Worm (Caenorhabditis elegans) whole organism, mixed stage, embryonic: ENCODE measurements around the gene cpr-9.

Experiments used
- M03D4.4 ChIP-seq: sonication (generic microtip); optimal IDR thresholded peaks from 2 replicates; lab custom pipeline; 2017; ENCODE audit warnings: mild to moderate bottlenecking, missing genetic modification characterization, missing compliant biosample characterization
- bed-3 ChIP-seq: fragments of 200-800 bp; sonication (Bioruptor generic); optimal IDR thresholded peaks from 3 replicates; lab custom pipeline; 2018; ENCODE audit warnings: mild to moderate bottlenecking, missing genetic modification characterization, moderate library complexity, missing compliant biosample characterization
- blmp-1 ChIP-seq: fragments of 150-350 bp; optimal IDR thresholded peaks from 2 replicates; lab custom pipeline; 2014; ENCODE audit warnings: missing biosample characterization, missing genetic modification characterization
- ceh-39 ChIP-seq: fragments of 150-350 bp; optimal IDR thresholded peaks from 2 replicates; lab custom pipeline; 2014; ENCODE audit warnings: missing biosample characterization, missing genetic modification characterization
- ceh-43 ChIP-seq: fragments of 200-800 bp; sonication (Bioruptor generic); optimal IDR thresholded peaks from 2 replicates; lab custom pipeline; 2018; ENCODE audit warnings: mild to moderate bottlenecking, missing genetic modification characterization, moderate library complexity, missing compliant biosample characterization
- ceh-83 ChIP-seq: fragments of 200-800 bp; sonication (Bioruptor generic); optimal IDR thresholded peaks from 2 replicates; lab custom pipeline; 2018; ENCODE audit warnings: mild to moderate bottlenecking, missing genetic modification characterization, missing compliant biosample characterization
- ces-1 ChIP-seq: fragments of 150-350 bp; optimal IDR thresholded peaks from 2 replicates; lab custom pipeline; 2014; ENCODE audit warnings: missing biosample characterization, missing genetic modification reagents, missing genetic modification characterization
- cnd-1 ChIP-seq: fragments of 200-800 bp; sonication (Bioruptor generic); optimal IDR thresholded peaks from 2 replicates; lab custom pipeline; 2018; ENCODE audit warnings: mild to moderate bottlenecking, missing genetic modification characterization, missing compliant biosample characterization
- drap-1 ChIP-seq: fragments of 200-800 bp; sonication (Bioruptor generic); optimal IDR thresholded peaks from 3 replicates; lab custom pipeline; 2018; ENCODE audit warnings: mild to moderate bottlenecking, missing genetic modification characterization, missing compliant biosample characterization
- elt-1 ChIP-seq: sonication (generic microtip); optimal IDR thresholded peaks from 2 replicates; lab custom pipeline; 2017; ENCODE audit warnings: missing genetic modification characterization, mild to moderate bottlenecking, missing compliant biosample characterization, antibody characterized with exemption, moderate library complexity, borderline replicate concordance; ENCODE audit not compliant: insufficient read depth
- elt-3 ChIP-seq: fragments of 150-350 bp; optimal IDR thresholded peaks from 2 replicates; lab custom pipeline; 2014; ENCODE audit warnings: missing biosample characterization, missing genetic modification characterization
- flh-1 ChIP-seq: fragments of 200-800 bp; sonication (Bioruptor generic); optimal IDR thresholded peaks from 2 replicates; lab custom pipeline; 2018; ENCODE audit warnings: mild to moderate bottlenecking, missing genetic modification characterization, moderate library complexity, missing compliant biosample characterization
- ham-2 ChIP-seq: fragments of 200-800 bp; sonication (Bioruptor generic); optimal IDR thresholded peaks from 2 replicates; lab custom pipeline; 2018; ENCODE audit warnings: mild to moderate bottlenecking, missing genetic modification characterization, missing compliant biosample characterization
- hlh-1 ChIP-seq: fragments of 150-350 bp; optimal IDR thresholded peaks from 2 replicates; lab custom pipeline; 2014; ENCODE audit warnings: missing biosample characterization, missing genetic modification reagents, missing genetic modification characterization
- lin-13 ChIP-seq: fragments of 150-350 bp; optimal IDR thresholded peaks from 2 replicates; lab custom pipeline; 2014; ENCODE audit warnings: missing biosample characterization, missing genetic modification characterization
- lin-32 ChIP-seq: fragments of 200-800 bp; sonication (Bioruptor generic); optimal IDR thresholded peaks from 2 replicates; lab custom pipeline; 2018; ENCODE audit warnings: mild to moderate bottlenecking, missing genetic modification characterization, missing compliant biosample characterization
- lsy-2 ChIP-seq: fragments of 150-350 bp; optimal IDR thresholded peaks from 2 replicates; lab custom pipeline; 2014; ENCODE audit warnings: missing biosample characterization, missing genetic modification characterization
- mab-5 ChIP-seq: fragments of 150-350 bp; optimal IDR thresholded peaks from 2 replicates; lab custom pipeline; 2014; ENCODE audit warnings: missing biosample characterization, missing genetic modification characterization
- mep-1 ChIP-seq: fragments of 150-350 bp; optimal IDR thresholded peaks from 2 replicates; lab custom pipeline; 2017; ENCODE audit warnings: missing biosample characterization, missing genetic modification reagents, missing genetic modification characterization, inconsistent platforms
- mls-2 ChIP-seq: sonication (generic microtip); optimal IDR thresholded peaks from 2 replicates; lab custom pipeline; 2016; ENCODE audit warnings: mild to moderate bottlenecking, missing genetic modification characterization, moderate library complexity, missing compliant biosample characterization
- nhr-12 ChIP-seq: fragments of 150-350 bp; optimal IDR thresholded peaks from 2 replicates; lab custom pipeline; 2014; ENCODE audit warnings: missing biosample characterization, missing genetic modification characterization
- nhr-2 ChIP-seq: fragments of 150-350 bp; optimal IDR thresholded peaks from 2 replicates; lab custom pipeline; 2014; ENCODE audit warnings: missing biosample characterization, missing genetic modification characterization
- nhr-237 ChIP-seq: fragments of 150-350 bp; optimal IDR thresholded peaks from 2 replicates; lab custom pipeline; 2014; ENCODE audit warnings: missing biosample characterization, missing genetic modification characterization
- nhr-28 ChIP-seq: fragments of 150-350 bp; optimal IDR thresholded peaks from 2 replicates; lab custom pipeline; 2014; ENCODE audit warnings: missing biosample characterization, missing genetic modification characterization
- nhr-76 ChIP-seq: sonication (generic microtip); optimal IDR thresholded peaks from 2 replicates; lab custom pipeline; 2017; ENCODE audit warnings: missing biosample characterization, missing genetic modification characterization
- pha-4 ChIP-seq: fragments of 150-350 bp; optimal IDR thresholded peaks from 2 replicates; lab custom pipeline; 2018; ENCODE audit warnings: missing biosample characterization, missing genetic modification reagents, missing genetic modification characterization
- sem-2 ChIP-seq: fragments of 200-800 bp; sonication (Bioruptor generic); optimal IDR thresholded peaks from 2 replicates; lab custom pipeline; 2018; ENCODE audit warnings: mild to moderate bottlenecking, missing genetic modification characterization, missing compliant biosample characterization
- snpc-4 ChIP-seq: fragments of 150-350 bp; optimal IDR thresholded peaks from 2 replicates; lab custom pipeline; 2014; ENCODE audit warnings: missing biosample characterization, missing genetic modification characterization
- sptf-1 ChIP-seq: sonication (generic microtip); optimal IDR thresholded peaks from 2 replicates; lab custom pipeline; 2017; ENCODE audit warnings: mild to moderate bottlenecking, missing genetic modification characterization, moderate library complexity, missing compliant biosample characterization
- tbx-8 ChIP-seq: fragments of 200-800 bp; sonication (Bioruptor generic); optimal IDR thresholded peaks from 2 replicates; lab custom pipeline; 2018; ENCODE audit warnings: mild to moderate bottlenecking, missing genetic modification characterization, moderate library complexity, missing compliant biosample characterization
- unc-120 ChIP-seq: sonication (generic microtip); optimal IDR thresholded peaks from 2 replicates; lab custom pipeline; 2017; ENCODE audit warnings: missing genetic modification characterization, missing compliant biosample characterization; ENCODE audit not compliant: poor library complexity, severe bottlenecking
- unc-39 ChIP-seq: fragments of 150-350 bp; optimal IDR thresholded peaks from 2 replicates; lab custom pipeline; 2014; ENCODE audit warnings: missing biosample characterization, missing genetic modification characterization
- unc-62 ChIP-seq: fragments of 150-350 bp; optimal IDR thresholded peaks from 2 replicates; lab custom pipeline; 2014; ENCODE audit warnings: missing biosample characterization, missing genetic modification reagents, missing genetic modification characterization
- zip-8 ChIP-seq: fragments of 150-350 bp; optimal IDR thresholded peaks from 2 replicates; lab custom pipeline; 2014; ENCODE audit warnings: missing biosample characterization, missing genetic modification characterization
- ztf-11 ChIP-seq: fragments of 150-350 bp; optimal IDR thresholded peaks from 2 replicates; lab custom pipeline; 2014; ENCODE audit warnings: missing biosample characterization, missing genetic modification characterization

Gene cpr-9

ce11 chrV:11964723-11965122 lies 38.1 kb upstream of the cpr-9 start, which contains the start of gene F58H1.7:
TSS of gene F58H1.7 (minus strand) at chrV:11964823.
- no peak for TF ChIP-seq hlh-1 (tag; lab: Kevin White, UChicago)
- no peak for TF ChIP-seq ceh-43
- no peak for TF ChIP-seq nhr-2 (tag; lab: Kevin White, UChicago)
- TF ChIP-seq nhr-76 (tag; lab: Kevin White, UChicago): no peak
- no peak for TF ChIP-seq blmp-1 (tag; lab: Kevin White, UChicago)
- no peak for TF ChIP-seq drap-1 (GFP tag; lab: Kevin White, UChicago)
- no peak for TF ChIP-seq lin-32
- TF ChIP-seq mep-1 (tag; lab: Kevin White, UChicago): no peak
- TF ChIP-seq snpc-4 (tag; lab: Kevin White, UChicago): no peak
- TF ChIP-seq elt-1 (tag; lab: Kevin White, UChicago): no peak
- TF ChIP-seq ceh-83: no peak
- no peak for TF ChIP-seq ham-2 (GFP tag; lab: Kevin White, UChicago)

ce11 chrV:11975233-11975632 lies 27.6 kb upstream of the cpr-9 start, which contains the start of gene cpr-1:
TSS of gene cpr-1 (plus strand) at chrV:11975551.
- TF ChIP-seq elt-3 (no peak), mls-2 (tag; lab: Kevin White, UChicago) (no peak), ceh-83 (no peak), tbx-8 (no peak), cnd-1 (tag; lab: Kevin White, UChicago) (no peak), unc-62 (GFP tag; lab: Kevin White, UChicago) (no peak), snpc-4 (tag; lab: Kevin White, UChicago) (no peak), lsy-2 (tag; lab: Kevin White, UChicago) (no peak)
- TF ChIP-seq, all 35 proteins: peak for 0

ce11 chrV:11976734-11977133 lies 26.1 kb upstream of the cpr-9 start:
- TF ChIP-seq lin-13 (no peak), ceh-39 (tag; lab: Kevin White, UChicago) (no peak), mab-5 (tag; lab: Kevin White, UChicago) (no peak), flh-1 (GFP tag; lab: Kevin White, UChicago) (no peak), mep-1 (tag; lab: Kevin White, UChicago) (no peak)

- TF ChIP-seq nhr-237 (tag; lab: Kevin White, UChicago) (no peak), nhr-12 (no peak), unc-62 (GFP tag; lab: Kevin White, UChicago) (no peak), elt-3 (no peak), M03D4.4 (tag; lab: Kevin White, UChicago) (no peak), cnd-1 (tag; lab: Kevin White, UChicago) (no peak), nhr-28 (tag; lab: Kevin White, UChicago) (no peak), mls-2 (tag; lab: Kevin White, UChicago) (no peak), elt-1 (tag; lab: Kevin White, UChicago) (no peak), zip-8 (no peak), nhr-2 (tag; lab: Kevin White, UChicago) (no peak), ham-2 (GFP tag; lab: Kevin White, UChicago) (no peak), flh-1 (GFP tag; lab: Kevin White, UChicago) (no peak), ceh-83 (no peak)
Measured at ce11 chrV:11978179-11978578, 24.7 kb upstream of the cpr-9 start, which contains the start of gene mif-2. TSS of gene mif-2 (minus strand) at chrV:11978459.

- no peak for TF ChIP-seq nhr-28 (tag; lab: Kevin White, UChicago)
- peak; percentile 35 for TF ChIP-seq hlh-1 (tag; lab: Kevin White, UChicago)
- TF ChIP-seq ceh-83: peak; percentile 66
- no peak for TF ChIP-seq ceh-43
- no peak for TF ChIP-seq snpc-4 (tag; lab: Kevin White, UChicago)
- no peak for TF ChIP-seq flh-1 (GFP tag; lab: Kevin White, UChicago)
- peak; percentile 81 for TF ChIP-seq lsy-2 (tag; lab: Kevin White, UChicago)
- TF ChIP-seq tbx-8: peak; percentile 64
- TF ChIP-seq bed-3 (GFP tag; lab: Kevin White, UChicago): no peak
- peak; percentile 51 for TF ChIP-seq sem-2 (GFP tag; lab: Kevin White, UChicago)
- no peak for TF ChIP-seq unc-39
- no peak for TF ChIP-seq zip-8
- no peak for TF ChIP-seq blmp-1 (tag; lab: Kevin White, UChicago)
- no peak for TF ChIP-seq nhr-76 (tag; lab: Kevin White, UChicago)
- TF ChIP-seq ces-1 (GFP tag; lab: Kevin White, UChicago): peak; percentile 65
- TF ChIP-seq cnd-1 (tag; lab: Kevin White, UChicago): peak; percentile 57
- TF ChIP-seq mep-1 (tag; lab: Kevin White, UChicago): peak; percentile 81
- TF ChIP-seq mls-2 (tag; lab: Kevin White, UChicago): peak; percentile 41
- TF ChIP-seq lin-32: no peak
- TF ChIP-seq elt-3: no peak
- TF ChIP-seq ceh-39 (tag; lab: Kevin White, UChicago): peak; percentile 92
- TF ChIP-seq nhr-12: peak; percentile 44
- TF ChIP-seq M03D4.4 (tag; lab: Kevin White, UChicago): peak; percentile 53
- peak; percentile 54 for TF ChIP-seq ztf-11
- peak; percentile 92 for TF ChIP-seq pha-4 (tag; lab: Kevin White, UChicago)
- TF ChIP-seq nhr-237 (tag; lab: Kevin White, UChicago): peak; percentile 49
- peak; percentile 76 for TF ChIP-seq ham-2 (GFP tag; lab: Kevin White, UChicago)
- peak; percentile 82 for TF ChIP-seq drap-1 (GFP tag; lab: Kevin White, UChicago)
- TF ChIP-seq nhr-2 (tag; lab: Kevin White, UChicago): no peak
- peak; percentile 71 for TF ChIP-seq unc-120 (tag; lab: Kevin White, UChicago)
- peak; percentile 72 for TF ChIP-seq sptf-1
- peak; percentile 93 for TF ChIP-seq lin-13
Measured at ce11 chrV:11979673-11980561, 22.9 kb upstream of the cpr-9 start, which contains the start of gene snr-4. TSS of gene snr-4 (minus strand) at chrV:11979723.
